ENCODE assay signal across 3 worm cellular contexts in genomic region chrV:2235848-2236247, ce11.
TF ChIP-seq lines count a peak whose summit lies in the region.

TSS of gene cyp-33C4 (plus strand) at chrV:2236140.

TF ChIP-seq in whole organism, L1 larva, 84 proteins besides CTCF, POLR2A, EP300 and RAD21 (continued from another document):
- no peak for TF ChIP-seq nhr-84 (tag; optimal IDR thresholded peaks at IDR 0.05; lab: Kevin White, UChicago)
- peak in 1 of 2 experiments; percentile 42 for TF ChIP-seq lsy-2 (tag; optimal IDR thresholded peaks at IDR 0.05; lab: Kevin White, UChicago)
- no peak for TF ChIP-seq dsc-1 (tag; optimal IDR thresholded peaks at IDR 0.05; lab: Kevin White, UChicago)
- no peak for TF ChIP-seq pqm-1 (tag; optimal IDR thresholded peaks at IDR 0.05; lab: Kevin White, UChicago)
- TF ChIP-seq nhr-47 (tag; optimal IDR thresholded peaks at IDR 0.05; lab: Kevin White, UChicago), result peak; percentile 33
- TF ChIP-seq snu-23 (GFP tag; optimal IDR thresholded peaks at IDR 0.05; lab: Kevin White, UChicago), result peak; percentile 60

TF ChIP-seq in whole organism, L2 larva, 48 proteins besides CTCF, POLR2A, EP300 and RAD21 (continued from another document):
- TF ChIP-seq fos-1 (tag; optimal IDR thresholded peaks at IDR 0.05; lab: Kevin White, UChicago), result peak; percentile 31

TF ChIP-seq in whole organism, L4 larva, 104 proteins besides CTCF, POLR2A, EP300 and RAD21 (continued from another document):
- TF ChIP-seq nhr-77 (tag; optimal IDR thresholded peaks at IDR 0.05; lab: Kevin White, UChicago), result peak; percentile 14
